Worm (Caenorhabditis elegans) whole organism, L1 larva: Measurements from ENCODE around the gene C09F12.3.

Source experiments
- ets-5 ChIP-seq: fragments of 200-800 bp; sonication (Bioruptor generic); IDR thresholded peaks from 2 replicates; pipeline ENCODE4 v1.3.6; 2022; ENCODE audit warnings: missing genetic modification characterization, missing compliant biosample characterization
- fos-1 ChIP-seq: fragments of 150-350 bp; optimal IDR thresholded peaks from 2 replicates; lab custom pipeline; 2014; ENCODE audit warnings: missing biosample characterization, missing genetic modification characterization
- lin-14 ChIP-seq: fragments of 200-800 bp; sonication (Bioruptor generic); optimal IDR thresholded peaks from 2 replicates; lab custom pipeline; 2018; ENCODE audit warnings: mild to moderate bottlenecking, missing genetic modification characterization, moderate library complexity, missing compliant biosample characterization
- sox-4 ChIP-seq: sonication (generic microtip); optimal IDR thresholded peaks from 2 replicates; lab custom pipeline; 2016; ENCODE audit warnings: missing genetic modification characterization, missing compliant biosample characterization

- no peak for TF ChIP-seq ets-5 (GFP tag; lab: Robert Waterston, UW)
- no peak for TF ChIP-seq sox-4 (tag; lab: Kevin White, UChicago)
- no peak for TF ChIP-seq lin-14 (GFP tag; lab: Kevin White, UChicago)
- TF ChIP-seq fos-1 (tag; lab: Kevin White, UChicago): no peak
Observed at ce11 chrX:11047183-11047582, 4.5 kb upstream of the C09F12.3 start, which contains the start of gene clc-1.
